Fruit fly (Drosophila melanogaster): ENCODE data around the gene CG17078.

CG17078 gene

dm6 chr2L:298285-298644, 20.2 kb upstream of the CG17078 start (continued):
- TF ChIP-seq dysf (GFP tag; IDR thresholded peaks at IDR 0.05), result no peak
- TF ChIP-seq CG13894 (tag; optimal IDR thresholded peaks at IDR 0.05), result peak; percentile 65
- no peak for TF ChIP-seq CG15269 (tag; optimal IDR thresholded peaks at IDR 0.05)
- no peak for TF ChIP-seq Jarid2 (GFP tag; optimal IDR thresholded peaks at IDR 0.05)
- peak; percentile 4 for TF ChIP-seq CG3281 (GFP tag; optimal IDR thresholded peaks at IDR 0.05)
- TF ChIP-seq CG18619 (GFP tag; optimal IDR thresholded peaks at IDR 0.05), result no peak
- TF ChIP-seq ftz-f1 (GFP tag; optimal IDR thresholded peaks at IDR 0.05), result peak; percentile 31
- peak; percentile 54; the same call in 1 of the 3 replicates for TF ChIP-seq zfh1 (GFP tag; IDR thresholded peaks at IDR 0.05)
- no peak for TF ChIP-seq CG8924 (tag; optimal IDR thresholded peaks at IDR 0.05)
- peak; percentile 13 for TF ChIP-seq MTF-1 (GFP tag; optimal IDR thresholded peaks at IDR 0.05; ENCODE audit: borderline replicate concordance)
- no peak for TF ChIP-seq CG8290 (GFP tag; optimal IDR thresholded peaks at IDR 0.05)
- peak in 1 of 2 experiments; percentile 48 for TF ChIP-seq CG8290 (tag; optimal IDR thresholded peaks at IDR 0.05)
- TF ChIP-seq ttk (GFP tag; IDR thresholded peaks at IDR 0.05), result no peak
- no peak for TF ChIP-seq CG7357 (GFP tag; IDR thresholded peaks at IDR 0.05)
- TF ChIP-seq exex (tag; optimal IDR thresholded peaks at IDR 0.05), result peak; percentile 1
- TF ChIP-seq nerfin-1 (tag; optimal IDR thresholded peaks at IDR 0.05), result no peak
- TF ChIP-seq CG34422 (GFP tag; IDR thresholded peaks at IDR 0.05), result peak; percentile 54; the same call in 1 of the 3 replicates
- no peak for TF ChIP-seq MESR4 (GFP tag; optimal IDR thresholded peaks at IDR 0.05)
- no peak for TF ChIP-seq yki (optimal IDR thresholded peaks at IDR 0.05)
- TF ChIP-seq CG9215 (GFP tag; IDR thresholded peaks at IDR 0.05), result no peak
- no peak for TF ChIP-seq hkb (optimal IDR thresholded peaks at IDR 0.05)
- no peak; the same call in 1 of the 2 replicates for TF ChIP-seq hkb (GFP tag; IDR thresholded peaks at IDR 0.05)
- TF ChIP-seq E2f1 (GFP tag; IDR thresholded peaks at IDR 0.05), result no peak
- TF ChIP-seq Med (GFP tag), result peak; percentile 30
- TF ChIP-seq sug (tag; optimal IDR thresholded peaks at IDR 0.05), result peak; percentile 81
- no peak for TF ChIP-seq CG13296 (GFP tag; optimal IDR thresholded peaks at IDR 0.05)

dm6 chr2L:297480-298284, 19.6 kb upstream of the CG17078 start, which contains the start of gene Pi3K21B:
Gene Pi3K21B, plus strand, starts transcription at chr2L:297880.
- TF ChIP-seq CG34224 (GFP tag; IDR thresholded peaks at IDR 0.05; ENCODE audit: partially characterized antibody) (peak; percentile 48; the same call in 1 of the 3 replicates), danr (GFP tag; IDR thresholded peaks at IDR 0.05) (0 out of 2 replicates have a peak, but pooled peaks have one; percentile 31), CG32767 (GFP tag; IDR thresholded peaks at IDR 0.05) (peak; percentile 72; the same call in 1 of the 2 replicates), bigmax (GFP tag; optimal IDR thresholded peaks at IDR 0.05) (peak; percentile 4), CG18619 (GFP tag; optimal IDR thresholded peaks at IDR 0.05) (peak; percentile 87), fu2 (GFP tag; optimal IDR thresholded peaks at IDR 0.05) (peak; percentile 93), CG8388 (GFP tag; optimal IDR thresholded peaks at IDR 0.05) (peak; percentile 80), pan (optimal IDR thresholded peaks at IDR 0.05) (no peak), pan (GFP tag; optimal IDR thresholded peaks at IDR 0.05 in 1 of 2, IDR thresholded peaks at IDR 0.05 in 1 of 2) (peak in 1 of 2 experiments; percentile 75), Drgx (GFP tag; IDR thresholded peaks at IDR 0.05) (peak; percentile 56), sens (GFP tag) (peak; percentile 96), Tbp (GFP tag; optimal IDR thresholded peaks at IDR 0.05) (no peak), CG12391 (tag; optimal IDR thresholded peaks at IDR 0.05) (peak; percentile 93), Chrac-16 (GFP tag; optimal IDR thresholded peaks at IDR 0.05) (peak; percentile 92), ftz-f1 (GFP tag; optimal IDR thresholded peaks at IDR 0.05) (peak; percentile 33), Sox102F (GFP tag; optimal IDR thresholded peaks at IDR 0.05) (peak; percentile 87), Hsf (GFP tag; optimal IDR thresholded peaks at IDR 0.05) (peak; percentile 90), dysf (GFP tag; IDR thresholded peaks at IDR 0.05) (peak; percentile 89), Atf6 (GFP tag; IDR thresholded peaks at IDR 0.05) (peak; percentile 82), CG7372 (GFP tag; IDR thresholded peaks at IDR 0.05) (peak; percentile 80), Bdp1 (GFP tag; optimal IDR thresholded peaks at IDR 0.05) (peak; percentile 86), HLH4C (GFP tag; IDR thresholded peaks at IDR 0.05; ENCODE audit: partially characterized antibody) (no peak), CG13123 (GFP tag; optimal IDR thresholded peaks at IDR 0.05) (peak; percentile 80), crp (GFP tag; optimal IDR thresholded peaks at IDR 0.05) (peak in 1 of 2 experiments; percentile 31), CG11560 (tag; IDR thresholded peaks at IDR 0.05) (peak; percentile 78), pfk (GFP tag; optimal IDR thresholded peaks at IDR 0.05) (peak; percentile 55), HLH54F (GFP tag; optimal IDR thresholded peaks at IDR 0.05) (peak; percentile 96), CG8290 (GFP tag; optimal IDR thresholded peaks at IDR 0.05) (peak; percentile 86), CG8290 (tag; optimal IDR thresholded peaks at IDR 0.05) (peak in 1 of 2 experiments; percentile 96)
